Worm (Caenorhabditis elegans) whole organism, L1 larva: ENCODE results near the gene D1044.4.

Experiments
- C04F5.9 ChIP-seq: sonication (generic microtip); optimal IDR thresholded peaks from 2 replicates; lab custom pipeline; 2016; ENCODE audit warnings: missing genetic modification characterization, missing compliant biosample characterization
- C16A3.4 ChIP-seq: fragments of 150-350 bp; optimal IDR thresholded peaks from 2 replicates; lab custom pipeline; 2014; ENCODE audit warnings: missing biosample characterization, missing genetic modification characterization
- C34B4.2 ChIP-seq: sonication (generic microtip); optimal IDR thresholded peaks from 2 replicates; lab custom pipeline; 2017; ENCODE audit warnings: mild to moderate bottlenecking, missing genetic modification characterization, missing compliant biosample characterization
- F16B12.6 ChIP-seq: fragments of 150-350 bp; optimal IDR thresholded peaks from 2 replicates; lab custom pipeline; 2014; ENCODE audit warnings: missing biosample characterization, missing genetic modification characterization
- Y116A8C.19 ChIP-seq: sonication (generic microtip); optimal IDR thresholded peaks from 2 replicates; lab custom pipeline; 2016; ENCODE audit warnings: missing compliant biosample characterization, missing genetic modification characterization, borderline replicate concordance
- ceh-8 ChIP-seq: fragments of 200-800 bp; sonication (Bioruptor generic); optimal IDR thresholded peaks from 2 replicates; lab custom pipeline; 2018; ENCODE audit warnings: mild to moderate bottlenecking, missing genetic modification characterization, moderate library complexity, missing compliant biosample characterization
- dpl-1 ChIP-seq, 3 experiments: fragments of 150-350 bp in 2 of 3; sonication (generic microtip) in 1 of 3; optimal IDR thresholded peaks; 2 replicates each; lab custom pipeline; 2014 to 2017; ENCODE audit warnings: missing biosample characterization in 3 of 3, missing genetic modification characterization in 3 of 3, missing genetic modification reagents in 3 of 3
- dsc-1 ChIP-seq: sonication (generic microtip); optimal IDR thresholded peaks from 2 replicates; lab custom pipeline; 2016; ENCODE audit warnings: mild to moderate bottlenecking, missing genetic modification characterization, missing compliant biosample characterization
- efl-1 ChIP-seq, 4 experiments: fragments of 150-350 bp; optimal IDR thresholded peaks in 3 of 4; peaks in 1 of 4; 1 replicate in 1 of 4; 2 replicates in 3 of 4; lab custom pipeline; 2014; ENCODE audit warnings: missing biosample characterization in 2 of 4, missing genetic modification characterization in 2 of 4, missing genetic modification reagents in 2 of 4
- egl-13 ChIP-seq: sonication (generic microtip); optimal IDR thresholded peaks from 2 replicates; lab custom pipeline; 2016; ENCODE audit warnings: missing genotype, missing genetic modification reagents, missing genetic modification characterization, missing compliant biosample characterization
- elt-2 ChIP-seq: sonication (generic microtip); optimal IDR thresholded peaks from 2 replicates; lab custom pipeline; 2016; ENCODE audit warnings: missing genetic modification characterization, mild to moderate bottlenecking, inconsistent platforms, missing compliant biosample characterization, missing genetic modification reagents
- elt-3 ChIP-seq, 6 experiments: fragments of 150-350 bp in 1 of 6; sonication (generic microtip); optimal IDR thresholded peaks; 2 replicates each; lab custom pipeline; 2017 to 2018; ENCODE audit warnings: missing biosample characterization in 6 of 6, missing genetic modification characterization in 6 of 6, inconsistent platforms in 1 of 6
- fkh-4 ChIP-seq: sonication (generic microtip); optimal IDR thresholded peaks from 2 replicates; lab custom pipeline; 2016; ENCODE audit warnings: missing compliant biosample characterization, missing genetic modification characterization, borderline replicate concordance
- fkh-8 ChIP-seq: sonication (generic microtip); optimal IDR thresholded peaks from 2 replicates; lab custom pipeline; 2016; ENCODE audit warnings: mild to moderate bottlenecking, missing genetic modification characterization, missing compliant biosample characterization
- fos-1 ChIP-seq: fragments of 150-350 bp; optimal IDR thresholded peaks from 2 replicates; lab custom pipeline; 2014; ENCODE audit warnings: missing biosample characterization, missing genetic modification characterization
- hlh-17 ChIP-seq: fragments of 200-800 bp; sonication (Bioruptor generic); optimal IDR thresholded peaks from 2 replicates; lab custom pipeline; 2018; ENCODE audit warnings: missing genetic modification characterization, mild to moderate bottlenecking, missing compliant biosample characterization, moderate library complexity, borderline replicate concordance
- lin-13 ChIP-seq: fragments of 150-350 bp; optimal IDR thresholded peaks from 2 replicates; lab custom pipeline; 2014; ENCODE audit warnings: missing biosample characterization, missing genetic modification reagents, missing genetic modification characterization
- lin-14 ChIP-seq: fragments of 200-800 bp; sonication (Bioruptor generic); optimal IDR thresholded peaks from 2 replicates; lab custom pipeline; 2018; ENCODE audit warnings: mild to moderate bottlenecking, missing genetic modification characterization, moderate library complexity, missing compliant biosample characterization
- lin-15B ChIP-seq: fragments of 150-350 bp; sonication (generic microtip); optimal IDR thresholded peaks from 3 replicates; lab custom pipeline; 2014; ENCODE audit warnings: missing biosample characterization, missing genetic modification characterization
- lir-3 ChIP-seq: sonication (generic microtip); optimal IDR thresholded peaks from 2 replicates; lab custom pipeline; 2016; ENCODE audit warnings: mild to moderate bottlenecking, missing genetic modification characterization, moderate library complexity, missing compliant biosample characterization; ENCODE audit not compliant: poor library complexity
- lsy-2 ChIP-seq, 2 experiments: fragments of 150-350 bp; optimal IDR thresholded peaks; 2 replicates each; lab custom pipeline; 2014; ENCODE audit warnings: missing biosample characterization in 2 of 2, missing genetic modification characterization in 2 of 2
- mdl-1 ChIP-seq, 2 experiments: fragments of 150-350 bp; optimal IDR thresholded peaks; 2 replicates each; lab custom pipeline; 2014 to 2017; ENCODE audit warnings: missing biosample characterization in 2 of 2, missing genetic modification characterization in 2 of 2, inconsistent platforms in 1 of 2
- mep-1 ChIP-seq: fragments of 150-350 bp; optimal IDR thresholded peaks from 2 replicates; lab custom pipeline; 2014; ENCODE audit warnings: missing biosample characterization, missing genetic modification characterization
- nhr-11 ChIP-seq: fragments of 150-350 bp; optimal IDR thresholded peaks from 2 replicates; lab custom pipeline; 2014; ENCODE audit warnings: missing biosample characterization, missing genetic modification characterization
- nhr-12 ChIP-seq: sonication (generic microtip); optimal IDR thresholded peaks from 2 replicates; lab custom pipeline; 2017; ENCODE audit warnings: missing biosample characterization, missing genetic modification characterization
- nhr-237 ChIP-seq: fragments of 150-350 bp; optimal IDR thresholded peaks from 2 replicates; lab custom pipeline; 2014; ENCODE audit warnings: missing biosample characterization, missing genetic modification characterization
- nhr-28 ChIP-seq: fragments of 150-350 bp; optimal IDR thresholded peaks from 2 replicates; lab custom pipeline; 2014; ENCODE audit warnings: missing biosample characterization, missing genetic modification characterization
- nhr-47 ChIP-seq: sonication (generic microtip); optimal IDR thresholded peaks from 2 replicates; lab custom pipeline; 2016; ENCODE audit warnings: mild to moderate bottlenecking, missing genetic modification characterization, moderate library complexity, missing compliant biosample characterization
- nhr-71 ChIP-seq: sonication (generic microtip); optimal IDR thresholded peaks from 2 replicates; lab custom pipeline; 2016; ENCODE audit warnings: mild to moderate bottlenecking, missing genetic modification characterization, moderate library complexity, missing compliant biosample characterization
- nhr-76 ChIP-seq: sonication (generic microtip); optimal IDR thresholded peaks from 2 replicates; lab custom pipeline; 2017; ENCODE audit warnings: missing biosample characterization, missing genetic modification characterization
- nhr-77 ChIP-seq: fragments of 150-350 bp; optimal IDR thresholded peaks from 2 replicates; lab custom pipeline; 2014; ENCODE audit warnings: missing biosample characterization, missing genetic modification characterization
- nhr-84 ChIP-seq: sonication (generic microtip); optimal IDR thresholded peaks from 2 replicates; lab custom pipeline; 2017; ENCODE audit warnings: missing biosample characterization, missing genetic modification characterization
- nhr-85 ChIP-seq: sonication (generic microtip); peaks from one replicate; lab custom pipeline; 2016; ENCODE audit warnings: missing genetic modification characterization, inconsistent platforms, missing compliant biosample characterization
- nhr-90 ChIP-seq: sonication (generic microtip); optimal IDR thresholded peaks from 2 replicates; lab custom pipeline; 2016; ENCODE audit warnings: mild to moderate bottlenecking, missing genetic modification characterization, missing compliant biosample characterization; ENCODE audit not compliant: poor library complexity
- rnt-1 ChIP-seq: sonication (generic microtip); optimal IDR thresholded peaks from 2 replicates; lab custom pipeline; 2016; ENCODE audit warnings: mild to moderate bottlenecking, missing genetic modification characterization, moderate library complexity, missing compliant biosample characterization
- skn-1 ChIP-seq: fragments of 150-350 bp; optimal IDR thresholded peaks from 2 replicates; lab custom pipeline; 2014; ENCODE audit warnings: missing biosample characterization, missing genetic modification characterization
- snu-23 ChIP-seq: sonication (generic microtip); optimal IDR thresholded peaks from 2 replicates; lab custom pipeline; 2016; ENCODE audit warnings: missing genetic modification characterization, missing compliant biosample characterization
- sptf-1 ChIP-seq: fragments of 150-350 bp; optimal IDR thresholded peaks from 2 replicates; lab custom pipeline; 2014; ENCODE audit warnings: missing biosample characterization, missing genetic modification characterization
- sup-37 ChIP-seq: fragments of 200-800 bp; sonication (Bioruptor generic); optimal IDR thresholded peaks from 2 replicates; lab custom pipeline; 2018; ENCODE audit warnings: mild to moderate bottlenecking, missing genetic modification characterization, missing compliant biosample characterization
- tbx-2 ChIP-seq: sonication (generic microtip); optimal IDR thresholded peaks from 2 replicates; lab custom pipeline; 2016; ENCODE audit warnings: missing genetic modification characterization, missing compliant biosample characterization
- tlp-1 ChIP-seq: fragments of 150-350 bp; optimal IDR thresholded peaks from 2 replicates; lab custom pipeline; 2014; ENCODE audit warnings: missing biosample characterization, missing genetic modification characterization
- unc-130 ChIP-seq: fragments of 150-350 bp; optimal IDR thresholded peaks from 2 replicates; lab custom pipeline; 2017; ENCODE audit warnings: missing biosample characterization, missing genetic modification characterization, inconsistent platforms
- unc-30 ChIP-seq: sonication (generic microtip); optimal IDR thresholded peaks from 2 replicates; lab custom pipeline; 2017; ENCODE audit warnings: missing biosample characterization, missing genetic modification characterization
- unc-86 ChIP-seq: sonication (generic microtip); optimal IDR thresholded peaks from 2 replicates; lab custom pipeline; 2016; ENCODE audit warnings: missing genetic modification characterization, missing compliant biosample characterization
- vab-15 ChIP-seq: sonication (generic microtip); optimal IDR thresholded peaks from 2 replicates; lab custom pipeline; 2017; ENCODE audit warnings: missing genotype, mild to moderate bottlenecking, missing genetic modification characterization, missing compliant biosample characterization
- xbp-1 ChIP-seq: sonication (generic microtip); optimal IDR thresholded peaks from 2 replicates; lab custom pipeline; 2016; ENCODE audit warnings: missing genetic modification characterization, missing compliant biosample characterization
- ztf-11 ChIP-seq, 2 experiments: sonication (generic microtip); optimal IDR thresholded peaks; 2 replicates each; lab custom pipeline; 2016 to 2017; ENCODE audit warnings: missing genetic modification characterization in 2 of 2, missing biosample characterization in 1 of 2, missing compliant biosample characterization in 1 of 2

D1044.4 gene

DNA sequence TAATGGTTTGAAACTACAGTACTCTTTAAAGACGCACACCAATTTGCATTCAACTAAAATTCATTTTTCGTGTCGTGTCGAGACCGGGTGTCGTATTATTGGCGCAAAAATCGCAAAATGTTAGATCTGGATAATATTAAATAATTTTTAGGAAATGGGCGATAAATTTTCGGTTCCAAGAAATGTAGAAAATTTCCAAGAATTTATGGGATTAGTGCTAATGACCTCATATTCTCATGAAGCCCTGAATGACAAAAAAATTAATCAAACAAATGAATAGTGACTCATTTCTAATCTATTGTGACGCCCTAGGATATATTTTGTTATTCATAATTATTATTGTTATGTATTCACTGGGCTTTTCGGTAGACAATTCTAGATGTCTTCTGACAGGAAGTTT, 21.1 kb downstream of the D1044.4 start (continued):
- TF ChIP-seq elt-2: no peak
- peak; percentile 39 for TF ChIP-seq ceh-8 (GFP tag; lab: Kevin White, UChicago)

DNA sequence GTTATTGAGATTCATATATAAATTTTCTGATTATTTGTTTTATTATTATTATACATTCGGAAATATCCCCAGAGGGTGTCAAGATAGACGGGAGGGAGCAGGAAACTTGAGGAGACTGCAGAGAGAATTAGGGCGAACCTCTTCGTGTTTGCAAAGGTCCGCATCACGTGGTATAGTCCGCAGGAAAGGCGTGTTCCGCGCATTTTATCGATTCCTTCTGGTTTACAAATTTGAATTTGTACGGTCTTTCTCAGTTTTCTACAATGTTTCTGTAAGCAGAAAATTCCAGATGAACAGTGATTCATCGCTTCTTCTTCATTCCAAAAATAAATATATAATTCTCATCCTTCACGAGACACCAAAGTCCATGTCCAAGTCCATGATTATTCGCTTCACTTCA, 21.9 kb downstream of the D1044.4 start:
- TF ChIP-seq nhr-12 (tag; lab: Kevin White, UChicago) (no peak), ztf-11 (tag; optimal IDR thresholded peaks at IDR 0.05; lab: Kevin White, UChicago) (peak in 1 of 2 experiments; percentile 10), vab-15 (tag; lab: Kevin White, UChicago) (no peak), nhr-28 (tag; lab: Kevin White, UChicago) (no peak), C34B4.2 (tag; lab: Kevin White, UChicago) (no peak), lin-14 (GFP tag; lab: Kevin White, UChicago) (peak; percentile 8), dsc-1 (tag; lab: Kevin White, UChicago) (no peak), mep-1 (tag; lab: Kevin White, UChicago) (no peak), efl-1 (optimal IDR thresholded peaks at IDR 0.05; lab: Kevin White, UChicago) (no peak), efl-1 (GFP tag; optimal IDR thresholded peaks at IDR 0.05 in 1 of 2; lab: Kevin White, UChicago) (peak in 1 of 2 experiments; percentile 44), snu-23 (GFP tag; lab: Kevin White, UChicago) (no peak)

DNA sequence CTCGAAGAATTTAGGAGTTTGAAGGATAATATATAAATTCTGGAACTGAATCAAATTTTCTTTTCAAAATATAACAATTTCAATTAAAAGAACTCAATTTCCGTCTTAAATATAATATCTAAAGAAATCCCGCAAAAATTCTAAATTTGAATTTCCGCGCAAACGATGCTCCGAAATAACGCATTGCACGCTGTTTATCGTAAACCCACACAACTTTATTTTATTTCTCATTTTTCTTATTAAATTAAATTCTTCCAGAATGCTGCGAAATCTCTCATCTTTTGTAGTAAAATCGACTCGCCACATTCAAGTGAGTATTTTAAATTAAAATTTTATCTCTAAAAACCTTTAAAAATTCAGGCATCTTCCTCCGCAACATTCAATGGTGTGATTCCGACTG, 22.9 kb downstream of the D1044.4 start, which contains the start of gene R02F2.9:
R02F2.9 (plus strand) TSS at position 218 of the 400 bp plus-strand sequence.
- TF ChIP-seq nhr-90 (peak; percentile 46), nhr-85 (peak; percentile 75), tbx-2 (tag; lab: Kevin White, UChicago) (peak; percentile 70), rnt-1 (peak; percentile 50), vab-15 (tag; lab: Kevin White, UChicago) (no peak), elt-3 (tag; optimal IDR thresholded peaks at IDR 0.05; lab: Kevin White, UChicago) (no peak), unc-130 (tag; lab: Kevin White, UChicago) (no peak), nhr-47 (tag; lab: Kevin White, UChicago) (peak; percentile 79), lin-15B (tag; lab: Kevin White, UChicago) (peak; percentile 32), nhr-237 (tag; lab: Kevin White, UChicago) (no peak), fkh-4 (tag; lab: Kevin White, UChicago) (no peak), skn-1 (tag; lab: Kevin White, UChicago) (peak; percentile 74), unc-86 (peak; percentile 59), dpl-1 (GFP tag; optimal IDR thresholded peaks at IDR 0.05; lab: Kevin White, UChicago) (peak; percentile 91 to 95 (median 94)), xbp-1 (tag; lab: Kevin White, UChicago) (peak; percentile 76), unc-30 (tag; lab: Kevin White, UChicago) (no peak), C16A3.4 (tag; lab: Kevin White, UChicago) (peak; percentile 42), fkh-8 (tag; lab: Kevin White, UChicago) (peak; percentile 41), lin-13 (GFP tag; lab: Kevin White, UChicago) (peak; percentile 29), mep-1 (tag; lab: Kevin White, UChicago) (peak; percentile 53), nhr-76 (no peak), tlp-1 (tag; lab: Kevin White, UChicago) (no peak), sup-37 (GFP tag; lab: Kevin White, UChicago) (no peak), nhr-84 (tag; lab: Kevin White, UChicago) (no peak), sptf-1 (no peak), nhr-77 (tag; lab: Kevin White, UChicago) (no peak), lsy-2 (tag; optimal IDR thresholded peaks at IDR 0.05; lab: Kevin White, UChicago) (peak; percentile 75 to 80), lir-3 (tag; lab: Kevin White, UChicago) (peak; percentile 49), fos-1 (tag; lab: Kevin White, UChicago) (no peak), C34B4.2 (tag; lab: Kevin White, UChicago) (no peak), egl-13 (tag; lab: Kevin White, UChicago) (peak; percentile 21), Y116A8C.19 (tag; lab: Kevin White, UChicago) (no peak), nhr-71 (tag; lab: Kevin White, UChicago) (peak; percentile 82), snu-23 (GFP tag; lab: Kevin White, UChicago) (peak; percentile 74), efl-1 (optimal IDR thresholded peaks at IDR 0.05; lab: Kevin White, UChicago) (peak; percentile 62 to 93), efl-1 (GFP tag; optimal IDR thresholded peaks at IDR 0.05 in 1 of 2; lab: Kevin White, UChicago) (peak; percentile 94 to 99), C04F5.9 (tag; lab: Kevin White, UChicago) (peak; percentile 5), hlh-17 (no peak), F16B12.6 (tag; lab: Kevin White, UChicago) (no peak), nhr-28 (tag; lab: Kevin White, UChicago) (no peak), nhr-11 (tag; lab: Kevin White, UChicago) (no peak), mdl-1 (tag; optimal IDR thresholded peaks at IDR 0.05; lab: Kevin White, UChicago) (no peak)
